Worm (Caenorhabditis elegans): ENCODE data around the gene C15C8.5.

C15C8.5 gene

DNA sequence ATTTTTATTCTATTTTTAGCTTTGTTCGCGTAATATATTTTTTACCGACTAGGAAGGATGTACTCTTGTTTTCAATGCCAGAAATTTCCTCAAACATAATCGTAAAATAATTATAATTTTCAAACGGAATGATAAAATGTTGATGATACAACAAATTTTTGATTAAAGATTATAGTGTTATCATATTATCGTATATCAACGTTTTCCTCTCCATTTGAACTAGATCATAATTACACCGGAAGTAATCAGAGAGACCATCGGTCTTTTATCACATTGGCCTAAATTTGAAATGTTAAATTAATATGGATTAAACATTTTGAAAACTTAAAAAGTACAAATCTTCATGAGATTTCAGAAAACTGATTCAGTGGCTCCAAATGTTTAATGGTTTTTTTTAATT lies 15.1 kb upstream of the C15C8.5 start:
- no peak for TF ChIP-seq dao-5 (tag; optimal IDR thresholded peaks at IDR 0.05)
- TF ChIP-seq him-1 (tag; optimal IDR thresholded peaks at IDR 0.05), result no peak
- no peak for TF ChIP-seq W03F9.2 (tag; optimal IDR thresholded peaks at IDR 0.05)

- no peak for TF ChIP-seq W03F9.2 (tag; optimal IDR thresholded peaks at IDR 0.05)
- no peak for TF ChIP-seq dao-5 (tag; optimal IDR thresholded peaks at IDR 0.05)
- TF ChIP-seq him-1 (tag; optimal IDR thresholded peaks at IDR 0.05), result no peak
Observed at ce11 chrV:12733465-12734248, 14.2 kb upstream of the C15C8.5 start, which contains the start of the genes dhs-21 and xbx-9. dhs-21 (minus strand) TSS chrV:12733645. xbx-9 (plus strand) TSS chrV:12734198.

DNA sequence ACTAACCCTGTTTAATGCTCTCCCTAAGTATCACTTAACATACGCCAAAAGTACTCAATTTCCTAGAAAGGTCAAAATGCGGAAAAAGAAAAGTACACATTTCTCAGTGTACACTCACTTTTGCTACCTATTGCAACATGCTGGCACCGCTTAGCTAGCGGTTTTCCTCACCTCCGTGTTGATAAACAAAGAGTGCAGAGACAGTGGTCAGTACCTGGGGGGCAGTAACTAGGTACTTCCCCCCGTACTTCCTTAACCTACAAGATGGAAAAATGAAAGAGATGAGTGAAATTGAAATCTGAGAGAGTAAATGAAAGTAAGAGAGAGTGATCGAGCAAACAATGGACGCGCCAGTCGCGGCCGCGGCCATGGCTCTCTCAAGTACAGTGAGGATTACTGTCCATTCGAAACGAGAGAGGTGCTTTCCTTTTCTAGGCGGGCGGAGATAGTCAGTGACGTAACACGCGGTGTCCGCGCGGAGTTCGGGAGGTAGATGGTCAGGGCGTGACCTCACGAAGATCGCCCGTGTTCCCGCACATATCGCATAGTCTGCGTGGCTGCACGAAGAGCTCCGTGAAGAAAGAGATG lies 11.5 kb upstream of the C15C8.5 start, which contains the start of gene cky-1:
TSS of gene cky-1 (plus strand) at position 538 of the 588 bp plus-strand sequence.
- TF ChIP-seq him-1 (tag; optimal IDR thresholded peaks at IDR 0.05) (no peak), W03F9.2 (tag; optimal IDR thresholded peaks at IDR 0.05) (no peak), dao-5 (tag; optimal IDR thresholded peaks at IDR 0.05) (no peak)

ce11 chrV:12741684-12742083 lies 6.1 kb upstream of the C15C8.5 start, which contains the start of gene hrg-7:
hrg-7 (plus strand) TSS chrV:12742041.
- no peak for TF ChIP-seq W03F9.2 (tag; optimal IDR thresholded peaks at IDR 0.05)
- TF ChIP-seq him-1 (tag; optimal IDR thresholded peaks at IDR 0.05), result no peak
- TF ChIP-seq dao-5 (tag; optimal IDR thresholded peaks at IDR 0.05), result no peak

- TF ChIP-seq him-1 (tag; optimal IDR thresholded peaks at IDR 0.05), result no peak
- TF ChIP-seq dao-5 (tag; optimal IDR thresholded peaks at IDR 0.05), result no peak
- no peak for TF ChIP-seq W03F9.2 (tag; optimal IDR thresholded peaks at IDR 0.05)
Observed at ce11 chrV:12743778-12744502, 3.9 kb upstream of the C15C8.5 start.

DNA sequence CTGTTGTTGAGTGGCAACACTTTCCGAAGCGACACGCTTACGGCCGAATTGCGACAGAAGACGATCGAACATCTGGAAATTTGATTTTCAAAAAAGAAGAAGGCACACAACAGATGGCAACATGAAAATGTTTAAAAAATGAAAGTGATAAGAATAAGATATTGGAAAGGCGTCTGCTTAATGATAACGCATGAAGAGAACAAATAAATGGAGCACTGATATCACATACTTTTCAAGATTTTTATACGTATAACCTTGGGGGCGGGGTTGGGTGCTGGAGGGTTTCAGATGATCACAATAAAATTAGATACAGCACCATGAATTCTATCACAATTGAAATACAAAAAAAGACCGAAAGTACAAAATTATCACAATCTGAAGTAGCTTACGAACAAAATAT lies 2.8 kb upstream of the C15C8.5 start, which contains the start of gene C15C8.7:
TSS of gene C15C8.7 (minus strand) at position 72 of the 400 bp plus-strand sequence.
- TF ChIP-seq him-1 (tag; optimal IDR thresholded peaks at IDR 0.05), result no peak
- TF ChIP-seq W03F9.2 (tag; optimal IDR thresholded peaks at IDR 0.05), result no peak
- no peak for TF ChIP-seq dao-5 (tag; optimal IDR thresholded peaks at IDR 0.05)

ce11 chrV:12747431-12747830 lies 376 bp upstream of the C15C8.5 start, which contains the start of gene C15C8.4:
C15C8.4 (minus strand) TSS chrV:12747463.
- TF ChIP-seq dao-5 (tag; optimal IDR thresholded peaks at IDR 0.05) (no peak), him-1 (tag; optimal IDR thresholded peaks at IDR 0.05) (no peak), W03F9.2 (tag; optimal IDR thresholded peaks at IDR 0.05) (no peak)

DNA sequence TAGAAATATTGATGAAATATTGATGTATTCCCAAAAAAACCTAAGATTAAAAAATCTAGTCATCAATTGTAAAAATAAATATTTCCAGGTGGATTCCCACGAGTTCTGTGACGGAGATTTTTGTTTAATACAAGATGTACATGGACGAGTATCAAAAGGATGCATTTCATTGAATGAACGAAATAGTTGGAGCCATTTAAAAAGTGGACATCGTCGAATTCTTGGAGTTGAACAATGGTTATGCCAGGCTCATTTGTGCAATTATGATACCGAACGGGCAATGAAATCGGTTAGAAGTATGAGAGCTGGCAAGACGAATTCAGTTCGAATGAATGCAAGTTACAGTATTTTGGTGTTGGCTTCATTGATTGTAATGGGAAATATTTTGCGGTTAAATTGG lies 1.8 kb downstream of the C15C8.5 start:
- TF ChIP-seq W03F9.2 (tag; optimal IDR thresholded peaks at IDR 0.05) (no peak), him-1 (tag; optimal IDR thresholded peaks at IDR 0.05) (no peak), dao-5 (tag; optimal IDR thresholded peaks at IDR 0.05) (no peak)

- TF ChIP-seq W03F9.2 (tag; optimal IDR thresholded peaks at IDR 0.05) (no peak), dao-5 (tag; optimal IDR thresholded peaks at IDR 0.05) (no peak)
Observed at ce11 chrV:12751495-12752050, 3.8 kb downstream of the C15C8.5 start, which contains the start of gene C15C8.6. C15C8.6 (minus strand) TSS chrV:12751545.

- no peak for TF ChIP-seq dao-5 (tag; optimal IDR thresholded peaks at IDR 0.05)
- TF ChIP-seq W03F9.2 (tag; optimal IDR thresholded peaks at IDR 0.05), result no peak
- no peak for TF ChIP-seq him-1 (tag; optimal IDR thresholded peaks at IDR 0.05)
Observed at ce11 chrV:12752407-12752806, 4.6 kb downstream of the C15C8.5 start, which contains the start of gene C15C8.8. C15C8.8 (minus strand) TSS chrV:12752507.

ce11 chrV:12754839-12755238 lies 7.0 kb downstream of the C15C8.5 start, which contains the start of gene gpa-13:
gpa-13 (minus strand) TSS chrV:12754939.
- no peak for TF ChIP-seq him-1 (tag; optimal IDR thresholded peaks at IDR 0.05)
- TF ChIP-seq dao-5 (tag; optimal IDR thresholded peaks at IDR 0.05), result no peak
- TF ChIP-seq W03F9.2 (tag; optimal IDR thresholded peaks at IDR 0.05), result no peak

- TF ChIP-seq dao-5 (tag; optimal IDR thresholded peaks at IDR 0.05) (no peak), W03F9.2 (tag; optimal IDR thresholded peaks at IDR 0.05) (no peak), him-1 (tag; optimal IDR thresholded peaks at IDR 0.05) (no peak)
Observed at ce11 chrV:12759660-12760059, 11.9 kb downstream of the C15C8.5 start, which contains the start of gene papl-1. papl-1 (minus strand) TSS chrV:12759760.

DNA sequence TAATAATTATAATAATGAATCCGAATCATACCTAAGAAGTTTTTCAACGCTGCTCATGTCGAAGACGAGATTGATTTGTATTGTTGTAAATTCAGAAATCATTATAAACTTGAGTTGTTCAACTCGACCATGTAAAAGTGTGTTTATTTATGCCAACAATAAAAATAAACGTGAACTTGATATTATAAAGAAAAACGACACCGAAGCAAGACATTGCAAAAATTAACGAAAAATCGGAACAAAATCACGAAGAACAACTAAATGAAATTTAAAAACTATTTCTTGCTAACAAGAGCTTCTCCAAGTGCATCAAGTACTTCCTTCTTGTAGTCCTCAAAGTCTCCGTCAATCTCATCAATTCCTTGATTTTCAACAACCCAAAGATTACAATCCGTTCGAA lies 13.1 kb downstream of the C15C8.5 start, which contains the start of gene F18E2.15:
TSS of gene F18E2.15 (minus strand) at position 101 of the 400 bp plus-strand sequence.
- TF ChIP-seq W03F9.2 (tag; optimal IDR thresholded peaks at IDR 0.05) (no peak), him-1 (tag; optimal IDR thresholded peaks at IDR 0.05) (no peak), dao-5 (tag; optimal IDR thresholded peaks at IDR 0.05) (no peak)

Data from whole organism, L4/young adult.